Worm (Caenorhabditis elegans) whole organism, late embryonic: Measurements from ENCODE around the gene C54F6.20.

Experiments used
- F13H6.1 ChIP-seq: sonication (generic microtip); optimal IDR thresholded peaks from 2 replicates; lab custom pipeline; 2016; ENCODE audit warnings: missing genetic modification characterization, missing compliant biosample characterization
- K02D7.2 ChIP-seq: sonication (generic microtip); optimal IDR thresholded peaks from 2 replicates; lab custom pipeline; 2017; ENCODE audit warnings: mild to moderate bottlenecking, missing genetic modification characterization, missing compliant biosample characterization
- T23F11.4 ChIP-seq: fragments of 200-800 bp; sonication (Bioruptor generic); optimal IDR thresholded peaks from 2 replicates; lab custom pipeline; 2018; ENCODE audit warnings: mild to moderate bottlenecking, missing genetic modification characterization, missing compliant biosample characterization
- Y22D7AL.16 ChIP-seq: sonication (generic microtip); optimal IDR thresholded peaks from 2 replicates; lab custom pipeline; 2016; ENCODE audit warnings: missing genetic modification characterization, missing compliant biosample characterization
- ahr-1 ChIP-seq: sonication (generic microtip); optimal IDR thresholded peaks from 2 replicates; lab custom pipeline; 2016; ENCODE audit warnings: missing genetic modification characterization, missing compliant biosample characterization
- ceh-19 ChIP-seq: fragments of 200-800 bp; sonication (Bioruptor generic); optimal IDR thresholded peaks from 2 replicates; lab custom pipeline; 2018; ENCODE audit warnings: mild to moderate bottlenecking, missing genetic modification characterization, missing compliant biosample characterization
- ceh-2 ChIP-seq: sonication (generic microtip); optimal IDR thresholded peaks from 2 replicates; lab custom pipeline; 2016; ENCODE audit warnings: missing genotype, missing genetic modification characterization, missing compliant biosample characterization
- ceh-30 ChIP-seq: fragments of 150-350 bp; optimal IDR thresholded peaks from 2 replicates; lab custom pipeline; 2014; ENCODE audit warnings: missing biosample characterization, missing genetic modification characterization
- ceh-31 ChIP-seq: sonication (generic microtip); optimal IDR thresholded peaks from 2 replicates; lab custom pipeline; 2016; ENCODE audit warnings: missing genetic modification characterization, missing compliant biosample characterization
- ceh-34 ChIP-seq: sonication (generic microtip); optimal IDR thresholded peaks from 2 replicates; lab custom pipeline; 2016; ENCODE audit warnings: mild to moderate bottlenecking, missing genetic modification characterization, missing compliant biosample characterization
- ceh-45 ChIP-seq: fragments of 200-800 bp; sonication (Bioruptor generic); IDR thresholded peaks from 2 replicates; pipeline ENCODE4 v1.3.6; 2022; ENCODE audit warnings: missing genetic modification reagents, missing genetic modification characterization, missing compliant biosample characterization
- ceh-48 ChIP-seq: sonication (generic microtip); optimal IDR thresholded peaks from 2 replicates; lab custom pipeline; 2016; ENCODE audit warnings: missing genetic modification characterization, inconsistent platforms, missing compliant biosample characterization
- ceh-9 ChIP-seq: sonication (generic microtip); optimal IDR thresholded peaks from 2 replicates; lab custom pipeline; 2016; ENCODE audit warnings: mild to moderate bottlenecking, missing genetic modification characterization, inconsistent platforms, missing compliant biosample characterization
- dmd-4 ChIP-seq: sonication (generic microtip); optimal IDR thresholded peaks from 2 replicates; lab custom pipeline; 2016; ENCODE audit warnings: borderline replicate concordance, missing genetic modification characterization, missing compliant biosample characterization
- dve-1 ChIP-seq: sonication (generic microtip); optimal IDR thresholded peaks from 2 replicates; lab custom pipeline; 2017; ENCODE audit warnings: antibody characterized with exemption, mild to moderate bottlenecking, missing genetic modification characterization, missing compliant biosample characterization
- elt-2 ChIP-seq: sonication (generic microtip); optimal IDR thresholded peaks from 2 replicates; lab custom pipeline; 2016; ENCODE audit warnings: missing genetic modification reagents, missing genetic modification characterization, missing compliant biosample characterization
- hlh-13 ChIP-seq: fragments of 200-800 bp; sonication (Bioruptor generic); optimal IDR thresholded peaks from 2 replicates; lab custom pipeline; 2018; ENCODE audit warnings: mild to moderate bottlenecking, missing genetic modification characterization, missing compliant biosample characterization
- hlh-8 ChIP-seq: sonication (generic microtip); optimal IDR thresholded peaks from 2 replicates; lab custom pipeline; 2016; ENCODE audit warnings: missing genotype, missing genetic modification characterization, missing compliant biosample characterization
- lim-6 ChIP-seq: sonication (generic microtip); optimal IDR thresholded peaks from 2 replicates; lab custom pipeline; 2016; ENCODE audit warnings: missing genetic modification characterization, missing compliant biosample characterization
- nhr-232 ChIP-seq: sonication (generic microtip); optimal IDR thresholded peaks from 2 replicates; lab custom pipeline; 2016; ENCODE audit warnings: missing genetic modification characterization, missing compliant biosample characterization
- odd-2 ChIP-seq: sonication (generic microtip); optimal IDR thresholded peaks from 2 replicates; lab custom pipeline; 2017; ENCODE audit warnings: antibody characterized with exemption, mild to moderate bottlenecking, missing genetic modification characterization, missing compliant biosample characterization
- pat-9 ChIP-seq: fragments of 200-800 bp; sonication (Bioruptor generic); optimal IDR thresholded peaks from 2 replicates; lab custom pipeline; 2018; ENCODE audit warnings: mild to moderate bottlenecking, missing genetic modification characterization, moderate library complexity, missing compliant biosample characterization
- pha-2 ChIP-seq: sonication (generic microtip); optimal IDR thresholded peaks from 2 replicates; lab custom pipeline; 2017; ENCODE audit warnings: mild to moderate bottlenecking, missing genetic modification characterization, missing compliant biosample characterization
- pha-4 ChIP-seq: fragments of 150-350 bp; optimal IDR thresholded peaks from 2 replicates; lab custom pipeline; 2018; ENCODE audit warnings: missing biosample characterization, missing genetic modification reagents, missing genetic modification characterization
- pros-1 ChIP-seq: fragments of 150-350 bp; optimal IDR thresholded peaks from 2 replicates; lab custom pipeline; 2014; ENCODE audit warnings: missing biosample characterization, missing genetic modification reagents, missing genetic modification characterization
- ref-2 ChIP-seq: sonication (generic microtip); optimal IDR thresholded peaks from 2 replicates; lab custom pipeline; 2016; ENCODE audit warnings: missing genetic modification characterization, missing compliant biosample characterization
- rnt-1 ChIP-seq: sonication (generic microtip); optimal IDR thresholded peaks from 2 replicates; lab custom pipeline; 2016; ENCODE audit warnings: missing genetic modification characterization, missing compliant biosample characterization
- sox-2 ChIP-seq: fragments of 200-800 bp; sonication (Bioruptor generic); IDR thresholded peaks from 2 replicates; pipeline ENCODE4 v1.3.6; 2022; ENCODE audit warnings: missing genetic modification reagents, missing genetic modification characterization, missing compliant biosample characterization
- syd-9 ChIP-seq: sonication (generic microtip); optimal IDR thresholded peaks from 2 replicates; lab custom pipeline; 2016; ENCODE audit warnings: mild to moderate bottlenecking, missing genetic modification characterization, moderate library complexity, missing compliant biosample characterization
- ttx-3 ChIP-seq: sonication (generic microtip); optimal IDR thresholded peaks from 2 replicates; lab custom pipeline; 2016; ENCODE audit warnings: missing genetic modification reagents, missing genetic modification characterization, missing compliant biosample characterization
- unc-42 ChIP-seq: sonication (generic microtip); optimal IDR thresholded peaks from 2 replicates; lab custom pipeline; 2016; ENCODE audit warnings: missing genotype, missing genetic modification characterization, missing compliant biosample characterization
- unc-55 ChIP-seq: sonication (generic microtip); optimal IDR thresholded peaks from 2 replicates; lab custom pipeline; 2017; ENCODE audit warnings: missing biosample characterization, missing genetic modification reagents, missing genetic modification characterization
- unc-86 ChIP-seq: sonication (generic microtip); optimal IDR thresholded peaks from 2 replicates; lab custom pipeline; 2016; ENCODE audit warnings: missing genetic modification characterization, missing compliant biosample characterization
- ztf-16 ChIP-seq: sonication (generic microtip); optimal IDR thresholded peaks from 2 replicates; lab custom pipeline; 2017; ENCODE audit warnings: missing genetic modification characterization, missing compliant biosample characterization

The C54F6.20 gene

DNA sequence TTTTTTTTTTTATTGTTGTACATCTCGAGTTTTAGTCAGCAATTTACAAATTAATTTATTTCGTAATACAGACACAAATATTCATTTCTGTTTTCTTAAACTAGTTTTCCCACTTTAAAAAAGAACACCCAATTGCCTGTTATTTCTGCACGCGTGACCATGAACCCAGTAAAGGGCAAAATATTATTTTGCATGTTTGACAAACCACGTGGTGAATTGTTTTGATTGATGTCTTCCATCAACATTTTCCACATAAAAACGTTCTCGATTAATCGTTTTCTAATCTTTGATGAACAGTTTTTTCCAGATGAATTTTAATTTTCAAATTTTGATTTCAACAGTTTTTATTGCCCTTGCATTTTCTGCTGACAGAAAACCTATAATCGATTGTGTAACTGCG lies 1.1 kb downstream of the C54F6.20 start, which contains the start of gene C54F6.18:
Gene C54F6.18, plus strand, starts transcription at position 301 of the 400 bp plus-strand sequence.
- TF ChIP-seq pat-9 (no peak), pha-2 (tag; lab: Kevin White, UChicago) (no peak), ceh-19 (GFP tag; lab: Kevin White, UChicago) (no peak)

DNA sequence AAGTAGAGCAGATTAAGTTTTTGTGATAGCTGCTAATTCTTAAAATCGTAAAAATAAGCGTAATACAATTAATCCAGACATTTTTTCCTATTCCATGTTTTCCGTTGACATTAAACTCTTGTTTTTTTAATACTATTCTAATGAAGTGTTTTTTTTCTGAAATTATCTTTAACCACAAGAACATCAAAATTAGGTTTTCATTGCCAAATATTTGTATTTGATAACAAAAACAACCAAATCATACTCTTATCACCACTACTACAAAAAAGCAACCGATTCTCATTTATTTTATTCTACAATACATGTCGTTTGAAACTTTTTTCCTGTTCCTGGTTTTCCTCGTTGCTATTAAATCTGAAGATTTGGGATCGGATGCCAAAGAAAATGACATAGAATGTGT lies 2.6 kb downstream of the C54F6.20 start, which contains the start of gene C54F6.17:
Gene C54F6.17, plus strand, starts transcription at position 301 of the 400 bp plus-strand sequence.
- no peak for TF ChIP-seq ttx-3 (tag; lab: Kevin White, UChicago)
- TF ChIP-seq sox-2 (GFP tag; lab: Robert Waterston, UW) = no peak
- no peak for TF ChIP-seq ceh-30
- no peak for TF ChIP-seq Y22D7AL.16 (tag; lab: Kevin White, UChicago)
- TF ChIP-seq rnt-1 (tag; lab: Kevin White, UChicago) = no peak

DNA sequence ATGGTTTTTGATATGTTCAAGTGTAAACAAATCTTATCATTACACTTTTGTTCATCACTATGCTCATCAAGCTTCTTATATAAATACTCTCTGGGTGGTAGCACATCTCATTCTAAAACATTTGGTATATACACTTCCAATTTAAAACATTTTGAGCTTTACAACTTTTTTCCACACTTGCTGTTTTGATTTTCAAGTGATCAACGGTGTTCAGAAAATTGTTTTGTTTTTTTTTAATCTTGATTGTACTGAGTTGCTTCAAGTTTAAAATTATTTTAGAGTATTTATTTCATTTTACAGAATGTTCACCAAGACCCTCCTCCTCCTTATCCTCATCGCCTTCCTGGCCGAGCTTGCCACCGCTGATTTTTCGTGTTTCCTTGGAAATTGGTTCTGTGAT lies 4.3 kb downstream of the C54F6.20 start, which contains the start of gene C54F6.5:
Gene C54F6.5, plus strand, starts transcription at position 301 of the 400 bp plus-strand sequence.
- TF ChIP-seq odd-2 (tag; lab: Kevin White, UChicago) = no peak
- TF ChIP-seq nhr-232 = no peak
- no peak for TF ChIP-seq ztf-16 (tag; lab: Kevin White, UChicago)
- no peak for TF ChIP-seq ceh-9
- TF ChIP-seq lim-6 = no peak
- TF ChIP-seq ceh-30 = no peak
- no peak for TF ChIP-seq unc-55 (GFP tag; lab: Kevin White, UChicago)
- no peak for TF ChIP-seq unc-42 (tag; lab: Kevin White, UChicago)
- TF ChIP-seq unc-86 (tag; lab: Kevin White, UChicago) = no peak
- TF ChIP-seq dve-1 = no peak
- no peak for TF ChIP-seq dmd-4 (tag; lab: Kevin White, UChicago)
- TF ChIP-seq hlh-13 (GFP tag; lab: Kevin White, UChicago) = no peak
- TF ChIP-seq ceh-2 (tag; lab: Kevin White, UChicago) = no peak
- no peak for TF ChIP-seq ceh-45 (GFP tag; lab: Robert Waterston, UW)
- no peak for TF ChIP-seq hlh-8 (tag; lab: Kevin White, UChicago)
- no peak for TF ChIP-seq elt-2 (tag; lab: Kevin White, UChicago)

DNA sequence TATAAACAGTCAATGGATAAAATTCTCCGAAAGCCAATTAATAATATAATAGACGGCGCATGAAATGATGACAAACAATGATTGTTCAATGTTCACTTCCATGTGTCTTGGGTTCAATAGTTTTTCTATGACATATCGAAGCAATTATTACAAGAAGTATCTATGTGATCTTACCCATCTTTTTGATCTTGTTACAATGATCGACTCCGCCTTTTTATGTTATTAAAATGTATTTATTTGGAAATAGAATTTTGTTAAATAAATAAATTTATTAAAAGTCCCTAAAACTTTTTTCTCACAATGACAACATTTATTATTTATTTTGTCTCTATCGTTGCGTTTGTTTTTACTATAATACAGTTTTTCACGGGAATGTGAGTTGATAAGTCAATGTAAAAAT lies 5.3 kb downstream of the C54F6.20 start, which contains the start of gene swt-2:
Gene swt-2, plus strand, starts transcription at position 301 of the 400 bp plus-strand sequence.
- no peak for TF ChIP-seq ref-2
- TF ChIP-seq pha-4 (tag; lab: Kevin White, UChicago) = no peak

DNA sequence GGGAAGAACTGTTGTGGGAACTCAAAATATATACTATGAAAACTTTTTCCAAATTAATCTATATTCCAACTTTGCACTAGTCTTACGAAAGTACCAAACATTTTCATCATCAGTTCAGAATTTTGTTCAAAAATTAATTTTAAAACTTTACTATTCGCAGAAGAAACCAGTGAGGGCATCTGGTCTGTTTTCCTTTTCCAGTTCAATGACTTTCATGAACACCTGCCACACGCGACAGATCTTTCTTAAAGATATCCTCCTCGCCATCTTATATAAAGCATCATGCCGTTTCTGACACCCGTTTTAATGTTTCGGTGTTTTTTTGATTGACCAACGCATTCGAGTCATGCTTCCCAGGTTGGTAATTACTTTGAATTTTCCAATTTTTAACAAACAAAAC lies 8.4 kb downstream of the C54F6.20 start, which contains the start of gene C54F6.3:
Gene C54F6.3, plus strand, starts transcription at position 301 of the 400 bp plus-strand sequence.
- TF ChIP-seq ztf-16 (tag; lab: Kevin White, UChicago) (no peak), pat-9 (no peak), unc-55 (GFP tag; lab: Kevin White, UChicago) (no peak), dve-1 (no peak), ceh-19 (GFP tag; lab: Kevin White, UChicago) (no peak), syd-9 (tag; lab: Kevin White, UChicago) (no peak), F13H6.1 (no peak), ceh-45 (GFP tag; lab: Robert Waterston, UW) (no peak), ceh-2 (tag; lab: Kevin White, UChicago) (no peak), K02D7.2 (tag; lab: Kevin White, UChicago) (no peak), ref-2 (no peak), ceh-48 (tag; lab: Kevin White, UChicago) (no peak), ahr-1 (tag; lab: Kevin White, UChicago) (no peak), T23F11.4 (GFP tag; lab: Kevin White, UChicago) (no peak), ceh-31 (tag; lab: Kevin White, UChicago) (no peak), ceh-34 (tag; lab: Kevin White, UChicago) (no peak), pros-1 (tag; lab: Kevin White, UChicago) (no peak)
